Worm (Caenorhabditis elegans): ENCODE results near the gene ptr-24.

Gene ptr-24

DNA sequence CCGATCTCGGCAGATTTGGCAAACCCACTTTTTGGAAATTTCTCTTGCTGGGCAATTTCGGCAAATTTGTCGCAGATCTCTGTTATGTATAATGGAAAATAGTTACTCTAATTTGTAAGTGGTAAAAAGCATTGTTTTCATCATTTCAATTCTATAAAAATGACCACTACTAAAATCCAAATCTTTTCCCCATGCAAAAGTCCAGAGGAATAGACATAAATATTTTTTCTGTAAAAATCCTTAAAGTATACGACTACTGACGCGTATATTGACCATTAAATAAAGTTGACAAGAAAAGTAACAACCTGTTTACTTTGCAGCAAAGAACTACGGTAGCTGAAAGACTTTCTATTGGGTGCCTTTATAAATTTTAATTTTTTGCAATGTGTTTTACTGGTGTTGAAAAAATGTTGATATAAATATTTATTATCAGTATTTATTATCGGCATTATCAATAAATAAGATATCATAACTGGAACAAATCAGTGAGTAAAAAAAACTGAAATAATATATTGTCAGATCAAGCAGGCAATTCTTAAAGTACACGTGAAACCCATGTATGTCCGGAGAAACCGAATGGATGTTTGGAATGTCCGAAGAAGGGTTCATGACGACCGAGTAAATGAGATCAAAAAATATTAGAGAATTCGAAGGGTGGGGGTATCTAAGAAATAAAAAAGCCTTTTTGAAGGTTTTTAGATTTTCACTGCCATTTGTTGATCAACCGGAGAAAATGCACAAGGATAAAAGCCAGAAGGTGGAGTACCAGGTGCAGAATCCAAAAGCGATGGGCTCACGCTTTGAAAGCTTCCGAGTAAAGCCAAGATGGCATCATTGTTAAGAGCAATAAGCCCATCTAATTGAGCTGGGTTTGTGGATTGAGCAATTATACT, 11.6 kb downstream of the ptr-24 start:
- TF ChIP-seq nhr-6 (tag; optimal IDR thresholded peaks at IDR 0.05), result no peak
- no peak for TF ChIP-seq snpc-4 (tag; optimal IDR thresholded peaks at IDR 0.05)
- peak; percentile 71 for TF ChIP-seq Y55F3AM.14 (GFP tag; optimal IDR thresholded peaks at IDR 0.05)
- TF ChIP-seq sem-4 (tag; optimal IDR thresholded peaks at IDR 0.05), result peak; percentile 21
- TF ChIP-seq ceh-16 (tag; optimal IDR thresholded peaks at IDR 0.05), result no peak
- no peak for TF ChIP-seq ztf-11 (tag; optimal IDR thresholded peaks at IDR 0.05)
- TF ChIP-seq nhr-25 (tag; optimal IDR thresholded peaks at IDR 0.05), result peak; percentile 62
- TF ChIP-seq lin-13 (GFP tag; optimal IDR thresholded peaks at IDR 0.05), result peak; percentile 71
- 0 out of 2 replicates have a peak, but pooled peaks have one; percentile 28 for TF ChIP-seq ztf-1 (GFP tag; conservative IDR thresholded peaks at IDR 0.05)
- TF ChIP-seq nhr-237 (tag; optimal IDR thresholded peaks at IDR 0.05), result no peak
- TF ChIP-seq sma-9 (GFP tag; optimal IDR thresholded peaks at IDR 0.05), result peak; percentile 52
- no peak for TF ChIP-seq sma-9 (tag; optimal IDR thresholded peaks at IDR 0.05)
- peak; percentile 73 for TF ChIP-seq sma-3 (GFP tag; optimal IDR thresholded peaks at IDR 0.05)
- peak; percentile 63 for TF ChIP-seq nhr-11 (tag; optimal IDR thresholded peaks at IDR 0.05)
- TF ChIP-seq nhr-21 (tag; optimal IDR thresholded peaks at IDR 0.05), result peak; percentile 84
- peak; percentile 88 for TF ChIP-seq ama-1 (optimal IDR thresholded peaks at IDR 0.05)
- peak in 1 of 2 experiments; percentile 66 for TF ChIP-seq lsy-2 (tag; optimal IDR thresholded peaks at IDR 0.05)
- TF ChIP-seq C34F6.9 (tag; optimal IDR thresholded peaks at IDR 0.05), result no peak
- TF ChIP-seq crh-2 (tag; optimal IDR thresholded peaks at IDR 0.05), result peak; percentile 72
- peak; percentile 71 for TF ChIP-seq ztf-4 (tag; optimal IDR thresholded peaks at IDR 0.05)
- TF ChIP-seq F13H6.1 (tag; optimal IDR thresholded peaks at IDR 0.05), result peak; percentile 37
- TF ChIP-seq unc-62 (GFP tag; optimal IDR thresholded peaks at IDR 0.05), result peak; percentile 17
- no peak for TF ChIP-seq dmd-4 (tag; optimal IDR thresholded peaks at IDR 0.05)
- no peak for TF ChIP-seq mbf-1 (tag; optimal IDR thresholded peaks at IDR 0.05)
- TF ChIP-seq nhr-12 (tag; optimal IDR thresholded peaks at IDR 0.05), result no peak

DNA sequence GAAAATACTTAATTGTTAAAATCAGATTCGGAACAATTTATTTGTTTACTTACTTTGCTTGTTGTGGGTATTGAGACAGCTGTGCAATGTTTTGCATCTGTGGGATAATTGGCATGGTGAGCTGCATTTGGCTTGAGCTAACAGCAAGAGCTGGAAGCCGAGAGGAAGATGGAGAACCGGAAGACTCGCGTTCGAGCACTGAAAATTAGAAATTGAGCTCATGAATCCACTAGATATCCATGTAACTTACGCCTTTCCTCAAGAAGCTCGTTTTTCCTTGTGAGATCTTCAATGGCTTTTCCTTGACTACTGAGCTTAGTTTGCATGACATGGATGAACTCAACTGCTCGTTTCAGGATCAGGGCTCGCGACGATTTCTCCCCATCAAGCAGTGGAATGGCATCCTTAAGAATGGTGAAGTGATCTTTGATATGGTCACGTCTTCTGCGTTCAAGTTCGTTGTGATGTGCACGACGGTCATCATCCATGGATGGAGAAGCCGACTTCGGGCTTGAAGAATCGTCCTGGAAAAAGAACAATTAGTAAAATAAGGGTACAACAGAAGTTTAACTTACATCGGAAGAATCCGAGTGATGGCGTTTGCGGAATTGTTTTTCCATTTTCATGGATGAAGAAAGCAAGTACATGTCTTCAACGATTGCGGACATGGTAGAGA, 12.4 kb downstream of the ptr-24 start:
- TF ChIP-seq nhr-129 (tag; optimal IDR thresholded peaks at IDR 0.05) (peak; percentile 4), peb-1 (tag; optimal IDR thresholded peaks at IDR 0.05) (no peak), elt-1 (tag; optimal IDR thresholded peaks at IDR 0.05) (no peak), ztf-1 (GFP tag; conservative IDR thresholded peaks at IDR 0.05) (0 out of 2 replicates have a peak, but pooled peaks have one; percentile 64), nhr-237 (tag; optimal IDR thresholded peaks at IDR 0.05) (no peak)

DNA sequence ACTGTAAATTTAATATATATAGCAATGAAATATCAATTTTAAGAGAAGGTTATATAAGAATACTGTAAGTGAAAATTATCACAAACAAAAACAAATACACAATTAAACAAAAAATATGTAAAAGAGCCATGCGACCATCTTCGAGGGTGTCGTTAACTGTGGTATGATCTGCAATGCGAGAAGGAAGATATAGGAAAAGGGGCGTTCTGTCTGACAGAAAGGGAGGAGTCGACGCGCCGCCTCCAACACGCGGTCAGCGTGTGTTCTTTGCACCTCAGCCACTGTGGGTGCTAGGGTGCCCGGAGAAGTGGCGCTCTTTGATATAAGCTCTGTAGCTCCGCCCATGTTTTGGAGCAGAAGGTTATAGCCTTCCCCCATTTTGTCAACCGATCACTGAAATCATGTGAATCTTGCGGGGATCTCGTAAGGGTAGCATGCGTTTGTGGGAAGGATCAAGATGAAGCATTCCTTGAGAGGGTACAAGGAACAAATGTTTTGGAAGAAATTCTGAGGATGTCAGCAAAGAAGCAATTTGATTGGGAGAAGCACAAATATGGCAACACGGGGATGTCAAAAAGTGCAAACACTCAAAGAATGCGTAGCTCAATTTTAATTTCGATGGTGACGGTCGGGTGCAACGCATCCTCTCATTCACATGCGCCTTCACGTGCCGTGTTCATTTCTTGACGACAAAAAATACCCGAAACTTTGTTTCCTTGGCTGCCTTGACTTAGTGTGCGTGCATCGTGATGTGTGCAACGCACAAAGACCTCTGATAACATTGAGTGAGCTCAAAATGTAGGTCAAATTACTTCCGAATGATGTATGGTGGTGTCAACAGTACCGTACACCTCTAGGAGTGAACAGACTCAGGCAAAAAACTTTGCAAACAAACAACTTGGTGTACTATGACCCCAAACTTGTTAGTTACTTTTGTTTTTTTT, 13.2 kb downstream of the ptr-24 start, which contains the start of gene mxl-3:
Gene mxl-3, minus strand, starts transcription at position 1 of the 944 bp plus-strand sequence.
- TF ChIP-seq mbf-1 (tag; optimal IDR thresholded peaks at IDR 0.05) (no peak), lin-13 (GFP tag; optimal IDR thresholded peaks at IDR 0.05) (peak; percentile 48), ztf-1 (GFP tag; conservative IDR thresholded peaks at IDR 0.05) (no peak), ZK546.5 (tag; optimal IDR thresholded peaks at IDR 0.05) (no peak), sem-4 (tag; optimal IDR thresholded peaks at IDR 0.05) (no peak), lin-39 (tag; optimal IDR thresholded peaks at IDR 0.05) (no peak), egl-27 (tag; optimal IDR thresholded peaks at IDR 0.05) (no peak), lsy-2 (tag; optimal IDR thresholded peaks at IDR 0.05) (peak in 1 of 2 experiments; percentile 55), mdl-1 (tag; optimal IDR thresholded peaks at IDR 0.05) (peak in 1 of 2 experiments; percentile 11), aly-2 (tag; optimal IDR thresholded peaks at IDR 0.05) (no peak), ceh-16 (tag; optimal IDR thresholded peaks at IDR 0.05) (no peak), blmp-1 (tag; optimal IDR thresholded peaks at IDR 0.05; ENCODE audit: insufficient read depth) (peak; percentile 58), ama-1 (optimal IDR thresholded peaks at IDR 0.05) (peak; percentile 73), F13H6.1 (tag; optimal IDR thresholded peaks at IDR 0.05) (peak; percentile 57), crh-2 (tag; optimal IDR thresholded peaks at IDR 0.05) (no peak), skn-1 (tag; optimal IDR thresholded peaks at IDR 0.05) (no peak), sma-9 (GFP tag; optimal IDR thresholded peaks at IDR 0.05) (peak; percentile 88), sma-9 (tag; optimal IDR thresholded peaks at IDR 0.05) (no peak), nhr-237 (tag; optimal IDR thresholded peaks at IDR 0.05) (no peak), mab-5 (tag; optimal IDR thresholded peaks at IDR 0.05) (no peak), nhr-129 (tag; optimal IDR thresholded peaks at IDR 0.05) (peak; percentile 53), R02D3.7 (tag; optimal IDR thresholded peaks at IDR 0.05) (no peak), alr-1 (tag; optimal IDR thresholded peaks at IDR 0.05) (no peak), nhr-12 (tag; optimal IDR thresholded peaks at IDR 0.05) (no peak), fos-1 (tag; optimal IDR thresholded peaks at IDR 0.05) (peak; percentile 14), C34F6.9 (tag; optimal IDR thresholded peaks at IDR 0.05) (peak; percentile 2), dmd-4 (tag; optimal IDR thresholded peaks at IDR 0.05) (no peak), nhr-77 (tag; optimal IDR thresholded peaks at IDR 0.05) (no peak), unc-39 (tag; optimal IDR thresholded peaks at IDR 0.05) (no peak), unc-55 (GFP tag; optimal IDR thresholded peaks at IDR 0.05) (no peak), nhr-25 (tag; optimal IDR thresholded peaks at IDR 0.05) (peak; percentile 44), ztf-11 (tag; optimal IDR thresholded peaks at IDR 0.05) (no peak), ceh-82 (tag; optimal IDR thresholded peaks at IDR 0.05) (no peak)
